Fruit fly (Drosophila melanogaster) whole organism, wandering third instar larva: Measurements from ENCODE around the gene CG31678.

ENCODE experiments used
- Abd-B ChIP-seq: fragments of >200 bp; optimal IDR thresholded peaks from 2 replicates; lab custom pipeline; 2017; ENCODE audit warnings: missing biosample characterization, missing genetic modification characterization
- CG9705 ChIP-seq: fragments of 200-800 bp; sonication (Bioruptor generic); optimal IDR thresholded peaks from 2 replicates; lab custom pipeline; 2018; ENCODE audit warnings: missing biosample characterization, mild to moderate bottlenecking, missing genetic modification characterization
- CrebA ChIP-seq: fragments of 200-800 bp; sonication (Bioruptor generic); optimal IDR thresholded peaks from 2 replicates; lab custom pipeline; 2016; ENCODE audit warnings: missing biosample characterization, mild to moderate bottlenecking, missing genetic modification characterization, borderline replicate concordance
- Dfd ChIP-seq: fragments of >200 bp; optimal IDR thresholded peaks from 2 replicates; lab custom pipeline; 2017; ENCODE audit warnings: missing biosample characterization, missing genetic modification characterization
- Dif ChIP-seq: fragments of 200-275, 200-300 bp; sonication (Bioruptor generic); optimal IDR thresholded peaks from 2 replicates; lab custom pipeline; 2018; ENCODE audit warnings: missing biosample characterization, missing genetic modification characterization; ENCODE audit not compliant: partially characterized antibody
- GATAd ChIP-seq: sonication (Bioruptor generic); optimal IDR thresholded peaks from 2 replicates; lab custom pipeline; 2016; ENCODE audit warnings: missing biosample characterization, missing genetic modification characterization
- HLH106 ChIP-seq: fragments of 200-800 bp; optimal IDR thresholded peaks from 3 replicates; lab custom pipeline; 2019; ENCODE audit warnings: missing biosample characterization, mild to moderate bottlenecking, missing genetic modification characterization, moderate library complexity
- Hnf4 ChIP-seq: fragments of 200-800 bp; sonication (Bioruptor generic); optimal IDR thresholded peaks from 2 replicates; lab custom pipeline; 2016; ENCODE audit warnings: missing biosample characterization, mild to moderate bottlenecking, missing genetic modification characterization
- Hr78 ChIP-seq: fragments of >200 bp; optimal IDR thresholded peaks from 2 replicates; lab custom pipeline; 2017; ENCODE audit warnings: missing biosample characterization, missing genetic modification characterization
- Hr83 ChIP-seq: fragments of 200-300 bp; sonication (Bioruptor generic); optimal IDR thresholded peaks from 2 replicates; lab custom pipeline; 2016; ENCODE audit warnings: missing biosample characterization, mild to moderate bottlenecking, missing genetic modification characterization, moderate library complexity; ENCODE audit not compliant: poor library complexity, severe bottlenecking
- Jra ChIP-seq: sonication (Bioruptor generic); optimal IDR thresholded peaks from 2 replicates; lab custom pipeline; 2016; ENCODE audit warnings: missing biosample characterization, missing genetic modification characterization
- Myc ChIP-seq: fragments of >200 bp; optimal IDR thresholded peaks from 2 replicates; lab custom pipeline; 2017
- N ChIP-seq: fragments of >200 bp; optimal IDR thresholded peaks from 2 replicates; lab custom pipeline; 2018; ENCODE audit warnings: missing biosample characterization, missing external identifiers, missing genetic modification characterization
- OdsH ChIP-seq: fragments of 200-800 bp; sonication (Bioruptor generic); optimal IDR thresholded peaks from 2 replicates; lab custom pipeline; 2016; ENCODE audit warnings: missing biosample characterization, mild to moderate bottlenecking, missing genetic modification characterization
- Rel ChIP-seq, 2 experiments: fragments of 200-800 bp; sonication (Bioruptor generic) in 1 of 2; optimal IDR thresholded peaks; 2 replicates in 1 of 2; 3 replicates in 1 of 2; lab custom pipeline; 2016 to 2019; ENCODE audit warnings: mild to moderate bottlenecking in 2 of 2, missing biosample characterization in 2 of 2, missing genetic modification characterization in 2 of 2, moderate library complexity in 1 of 2
- Sp1 ChIP-seq: fragments of 200-800 bp; sonication (Bioruptor generic); optimal IDR thresholded peaks from 3 replicates; lab custom pipeline; 2019; ENCODE audit warnings: missing biosample characterization, mild to moderate bottlenecking, missing genetic modification characterization, moderate library complexity
- Vsx2 ChIP-seq: fragments of 200-300, 225-300 bp; sonication (Bioruptor generic); optimal IDR thresholded peaks from 2 replicates; lab custom pipeline; 2018; ENCODE audit warnings: missing biosample characterization, missing genetic modification characterization; ENCODE audit not compliant: partially characterized antibody
- br ChIP-seq: fragments of 200-800 bp; sonication (Bioruptor generic); optimal IDR thresholded peaks from 2 replicates; lab custom pipeline; 2016; ENCODE audit warnings: missing biosample characterization, missing genetic modification characterization
- brk ChIP-seq: fragments of 200-800 bp; sonication (Bioruptor generic); optimal IDR thresholded peaks from 2 replicates; lab custom pipeline; 2016; ENCODE audit warnings: missing biosample characterization, mild to moderate bottlenecking, missing genetic modification characterization
- dl ChIP-seq, 2 experiments: fragments of 175-275, 200-275 bp in 1 of 2; fragments of 200-275 bp in 1 of 2; sonication (Bioruptor generic); optimal IDR thresholded peaks; lab custom pipeline; 2018; ENCODE audit warnings: mild to moderate bottlenecking in 2 of 2, missing biosample characterization in 2 of 2, missing genetic modification characterization in 2 of 2, moderate library complexity in 2 of 2; ENCODE audit not compliant: partially characterized antibody in 2 of 2, insufficient read depth in 1 of 2
- dmrt93B ChIP-seq: fragments of 200-800 bp; sonication (Bioruptor generic); optimal IDR thresholded peaks from 2 replicates; lab custom pipeline; 2018; ENCODE audit warnings: missing biosample characterization, mild to moderate bottlenecking, missing genetic modification characterization
- dsf ChIP-seq: sonication (Bioruptor generic); optimal IDR thresholded peaks from 2 replicates; lab custom pipeline; 2016; ENCODE audit warnings: missing biosample characterization, missing genetic modification characterization, borderline replicate concordance
- ey ChIP-seq: fragments of 200-800 bp; sonication (Bioruptor generic); optimal IDR thresholded peaks from 2 replicates; lab custom pipeline; 2016; ENCODE audit warnings: missing biosample characterization, missing genetic modification characterization
- foxo ChIP-seq, 2 experiments: fragments of 200-800 bp; sonication (Bioruptor generic); optimal IDR thresholded peaks; 2 replicates in 1 of 2; 3 replicates in 1 of 2; lab custom pipeline; 2016 to 2017; ENCODE audit warnings: missing biosample characterization in 2 of 2, missing genetic modification characterization in 2 of 2
- fru ChIP-seq: fragments of 200-800 bp; sonication (Bioruptor generic); optimal IDR thresholded peaks from 3 replicates; lab custom pipeline; 2016; ENCODE audit warnings: missing biosample characterization, mild to moderate bottlenecking, missing genetic modification characterization
- h ChIP-seq: fragments of 200-800 bp; sonication (Bioruptor generic); optimal IDR thresholded peaks from 3 replicates; lab custom pipeline; 2016; ENCODE audit warnings: missing biosample characterization, mild to moderate bottlenecking, missing genetic modification characterization
- lola ChIP-seq: fragments of >200 bp; optimal IDR thresholded peaks from 2 replicates; lab custom pipeline; 2017; ENCODE audit warnings: missing biosample characterization, missing genetic modification characterization
- pan ChIP-seq: fragments of >200 bp; optimal IDR thresholded peaks from 2 replicates; lab custom pipeline; 2017
- psq ChIP-seq: fragments of 200-800 bp; sonication (Bioruptor generic); optimal IDR thresholded peaks from 3 replicates; lab custom pipeline; 2017; ENCODE audit warnings: missing biosample characterization, mild to moderate bottlenecking, missing genetic modification characterization, moderate library complexity
- sv ChIP-seq: fragments of 200-800 bp; sonication (Bioruptor generic); optimal IDR thresholded peaks from 3 replicates; lab custom pipeline; 2016; ENCODE audit warnings: missing biosample characterization, missing genetic modification characterization
- tai ChIP-seq: sonication (Bioruptor generic); optimal IDR thresholded peaks from 2 replicates; lab custom pipeline; 2016; ENCODE audit warnings: missing biosample characterization, missing genetic modification characterization
- usp ChIP-seq: fragments of >200 bp; optimal IDR thresholded peaks from 2 replicates; lab custom pipeline; 2017; ENCODE audit warnings: missing biosample characterization, missing genetic modification characterization

Gene CG31678

DNA sequence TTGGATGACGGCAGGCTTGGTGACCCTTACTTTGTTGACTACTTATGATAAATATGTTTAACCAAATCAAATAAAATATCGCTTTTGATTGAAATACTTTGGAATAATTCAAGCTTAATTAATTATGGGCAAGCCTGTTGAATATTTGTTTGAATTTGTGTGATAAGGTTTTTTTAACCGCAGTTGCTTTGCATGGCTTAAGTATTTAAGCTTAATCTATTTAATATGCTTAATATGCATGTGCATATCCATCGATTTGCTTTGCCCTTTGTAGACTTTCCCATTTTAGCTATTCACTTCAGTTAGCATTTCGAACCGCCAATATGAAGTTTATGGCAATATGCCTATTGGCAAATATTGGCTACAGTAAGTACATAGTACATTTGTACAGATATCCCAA, 35.1 kb downstream of the CG31678 start, which contains the start of gene Sfp38D:
Gene Sfp38D (plus strand): TSS at position 301 of the 400 bp plus-strand sequence.
- no peak for TF ChIP-seq Jra (GFP tag; lab: Kevin White, UChicago)
- TF ChIP-seq Hr83 (GFP tag; lab: Kevin White, UChicago): no peak
- no peak for TF ChIP-seq Dfd (GFP tag; lab: Kevin White, UChicago)
- TF ChIP-seq lola: no peak
- TF ChIP-seq Rel (GFP tag; optimal IDR thresholded peaks at IDR 0.05; lab: Kevin White, UChicago): no peak
- TF ChIP-seq Rel (tag; optimal IDR thresholded peaks at IDR 0.05; lab: Kevin White, UChicago): no peak
- no peak for TF ChIP-seq ey
- TF ChIP-seq psq (GFP tag; lab: Kevin White, UChicago): no peak
- TF ChIP-seq sv (GFP tag; lab: Kevin White, UChicago): no peak
- TF ChIP-seq h (GFP tag; lab: Kevin White, UChicago): no peak
- TF ChIP-seq Dif: no peak
- no peak for TF ChIP-seq fru (GFP tag; lab: Kevin White, UChicago)
- TF ChIP-seq pan (lab: Kevin White, UChicago): no peak
- no peak for TF ChIP-seq Abd-B (GFP tag; lab: Kevin White, UChicago)
- no peak for TF ChIP-seq N (GFP tag; lab: Kevin White, UChicago)

- TF ChIP-seq GATAd: no peak
- no peak for TF ChIP-seq CrebA (GFP tag; lab: Kevin White, UChicago)
- TF ChIP-seq N (GFP tag; lab: Kevin White, UChicago): no peak
- TF ChIP-seq, all 38 proteins: peak for 0
These were observed 35.9 kb downstream of the CG31678 start, which contains the start of gene CG31680 for dm6 chr2L:20639821-20640220. TSS of gene CG31680 (plus strand) at chr2L:20640121.

dm6 chr2L:20638413-20638812, 37.3 kb downstream of the CG31678 start:
- peak; percentile 16 for TF ChIP-seq h (GFP tag; lab: Kevin White, UChicago)
- no peak for TF ChIP-seq Hnf4 (GFP tag; lab: Kevin White, UChicago)
- TF ChIP-seq Dif: peak; percentile 37

DNA sequence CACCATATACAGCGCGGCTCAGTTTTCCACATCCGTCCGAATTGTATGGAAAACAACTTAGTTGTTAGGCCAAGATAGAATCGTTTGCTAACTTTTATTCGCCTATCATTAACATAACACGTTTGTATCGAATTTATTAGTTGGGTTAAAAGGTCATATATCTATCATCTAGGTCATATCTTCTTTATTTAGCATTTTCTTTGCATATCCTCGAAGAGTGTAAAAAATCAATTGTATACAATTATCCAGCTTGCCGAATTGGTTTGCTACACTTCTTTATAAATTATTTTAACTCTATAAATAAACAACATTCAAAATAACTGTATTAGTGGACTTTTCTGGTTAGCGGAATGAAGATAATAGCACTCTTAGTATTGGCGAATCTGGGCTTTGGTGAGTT, 41.5 kb downstream of the CG31678 start, which contains the start of gene CG17472:
Gene CG17472 (plus strand): TSS at position 301 of the 400 bp plus-strand sequence.
- no peak for TF ChIP-seq foxo (GFP tag; optimal IDR thresholded peaks at IDR 0.05; lab: Kevin White, UChicago)
- TF ChIP-seq Jra (GFP tag; lab: Kevin White, UChicago): no peak
- no peak for TF ChIP-seq N (GFP tag; lab: Kevin White, UChicago)
- TF ChIP-seq Vsx2 (GFP tag; lab: Kevin White, UChicago): no peak
- TF ChIP-seq CG9705 (GFP tag; lab: Kevin White, UChicago): no peak
- no peak for TF ChIP-seq GATAd
- no peak for TF ChIP-seq Myc (lab: Kevin White, UChicago)
- TF ChIP-seq br (GFP tag; lab: Kevin White, UChicago): no peak
- no peak for TF ChIP-seq dl (GFP tag; optimal IDR thresholded peaks at IDR 0.05; lab: Kevin White, UChicago; ENCODE audit: insufficient read depth in 1 of 2, partially characterized antibody in 2 of 2)
- TF ChIP-seq sv (GFP tag; lab: Kevin White, UChicago): no peak
- no peak for TF ChIP-seq Dif
- no peak for TF ChIP-seq dmrt93B
- no peak for TF ChIP-seq lola
- no peak for TF ChIP-seq HLH106
- no peak for TF ChIP-seq Hr78 (GFP tag; lab: Kevin White, UChicago)
- TF ChIP-seq psq (GFP tag; lab: Kevin White, UChicago): no peak
- TF ChIP-seq tai (GFP tag; lab: Kevin White, UChicago): no peak
- no peak for TF ChIP-seq usp
- TF ChIP-seq OdsH (GFP tag; lab: Kevin White, UChicago): no peak
- no peak for TF ChIP-seq Abd-B (GFP tag; lab: Kevin White, UChicago)

dm6 chr2L:20614222-20614621, 61.5 kb downstream of the CG31678 start, which contains the start of gene CG15475:
TSS of gene CG15475 (plus strand) at chr2L:20614522.
- no peak for TF ChIP-seq CG9705 (GFP tag; lab: Kevin White, UChicago)
- TF ChIP-seq brk (GFP tag; lab: Kevin White, UChicago): no peak
- no peak for TF ChIP-seq dsf (GFP tag; lab: Kevin White, UChicago)
- no peak for TF ChIP-seq pan (lab: Kevin White, UChicago)
- TF ChIP-seq Dif: no peak
- no peak for TF ChIP-seq Hnf4 (GFP tag; lab: Kevin White, UChicago)
- TF ChIP-seq dl (GFP tag; optimal IDR thresholded peaks at IDR 0.05; lab: Kevin White, UChicago; ENCODE audit: insufficient read depth in 1 of 2, partially characterized antibody in 2 of 2): no peak
- no peak for TF ChIP-seq N (GFP tag; lab: Kevin White, UChicago)
- no peak for TF ChIP-seq Myc (lab: Kevin White, UChicago)
- TF ChIP-seq Sp1: no peak
- no peak for TF ChIP-seq lola
- no peak for TF ChIP-seq ey
- TF ChIP-seq Abd-B (GFP tag; lab: Kevin White, UChicago): no peak
- TF ChIP-seq foxo (GFP tag; optimal IDR thresholded peaks at IDR 0.05; lab: Kevin White, UChicago): no peak
- TF ChIP-seq OdsH (GFP tag; lab: Kevin White, UChicago): no peak
- TF ChIP-seq usp: no peak
